Worm (Caenorhabditis elegans): ENCODE data around the gene spcs-3.

DNA sequence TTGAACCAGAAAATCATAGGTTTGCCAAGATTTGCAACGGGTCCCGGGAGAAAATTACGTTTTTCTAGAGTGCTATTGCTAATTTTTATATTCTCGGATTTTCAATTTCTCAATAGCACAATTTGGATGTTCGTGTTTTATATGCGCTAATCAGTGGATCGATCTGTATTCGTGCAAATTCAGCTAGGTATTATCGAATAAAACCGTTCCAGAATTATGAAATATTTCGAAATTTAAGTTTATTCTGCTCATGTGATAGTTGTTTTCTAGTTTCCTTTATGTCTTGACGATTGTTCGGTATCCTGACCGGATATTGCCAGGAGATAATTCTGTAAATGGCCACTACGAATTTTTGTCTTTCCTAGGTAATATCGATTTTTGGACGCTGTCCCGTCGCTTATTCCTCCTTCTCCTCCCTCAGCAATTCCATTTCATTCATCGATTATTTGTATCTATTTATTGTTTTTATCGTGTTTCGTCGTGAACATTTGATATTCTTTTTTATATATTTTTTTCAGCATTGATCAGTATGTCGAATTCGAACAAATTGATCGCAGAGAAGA lies 34.5 kb upstream of the spcs-3 start, which contains the start of gene cit-1.2:
- TF ChIP-seq sea-1 (GFP tag; conservative IDR thresholded peaks at IDR 0.05) (no peak), ceh-36 (tag; optimal IDR thresholded peaks at IDR 0.05) (no peak), ama-1 (optimal IDR thresholded peaks at IDR 0.05) (no peak), hnd-1 (tag; optimal IDR thresholded peaks at IDR 0.05) (no peak), F13C5.2 (tag; optimal IDR thresholded peaks at IDR 0.05) (no peak), tbx-37 (GFP tag; conservative IDR thresholded peaks at IDR 0.05) (no peak), tra-4 (tag; optimal IDR thresholded peaks at IDR 0.05) (no peak), aly-1 (tag; optimal IDR thresholded peaks at IDR 0.05) (no peak), flt-1 (GFP tag; IDR thresholded peaks at IDR 0.05) (no peak), hmg-4 (GFP tag; optimal IDR thresholded peaks at IDR 0.05) (no peak), ets-7 (tag; optimal IDR thresholded peaks at IDR 0.05) (no peak)

All from whole organism, early embryonic.